Worm (Caenorhabditis elegans): ENCODE data around the gene bath-37.
A peak's percentile ranks its signal among the peaks of the same experiment; 100 is the strongest.

ce11 chrIV:12036924-12037323 is 31.8 kb upstream of the bath-37 start:
- TF ChIP-seq snpc-4 (tag; optimal IDR thresholded peaks at IDR 0.05): no peak
- TF ChIP-seq F13H6.1 (tag; optimal IDR thresholded peaks at IDR 0.05): no peak
- TF ChIP-seq skn-1 (tag; optimal IDR thresholded peaks at IDR 0.05): no peak
- no peak for TF ChIP-seq ZK546.5 (tag; optimal IDR thresholded peaks at IDR 0.05)
- TF ChIP-seq dmd-4 (tag; optimal IDR thresholded peaks at IDR 0.05): no peak
- TF ChIP-seq nhr-25 (tag; optimal IDR thresholded peaks at IDR 0.05): peak; percentile 48
- no peak for TF ChIP-seq nhr-12 (tag; optimal IDR thresholded peaks at IDR 0.05)
- peak; percentile 61 for TF ChIP-seq ztf-4 (tag; optimal IDR thresholded peaks at IDR 0.05)
- TF ChIP-seq elt-3 (tag; optimal IDR thresholded peaks at IDR 0.05): no peak
- TF ChIP-seq unc-55 (GFP tag; optimal IDR thresholded peaks at IDR 0.05): no peak
- TF ChIP-seq nhr-237 (tag; optimal IDR thresholded peaks at IDR 0.05): no peak
- TF ChIP-seq mbf-1 (tag; optimal IDR thresholded peaks at IDR 0.05): no peak
- no peak for TF ChIP-seq nhr-77 (tag; optimal IDR thresholded peaks at IDR 0.05)
